Worm (Caenorhabditis elegans) whole organism, early embryonic: ENCODE data around the gene Y54G2A.28.

Experiments
- B0310.2 ChIP-seq: sonication (generic microtip); optimal IDR thresholded peaks from 2 replicates; lab custom pipeline; 2016; ENCODE audit warnings: mild to moderate bottlenecking, missing genetic modification characterization, missing compliant biosample characterization
- ama-1 ChIP-seq: fragments of 150-350 bp; optimal IDR thresholded peaks from 2 replicates; lab custom pipeline; 2014
- ceh-13 ChIP-seq: fragments of 200-800 bp; sonication (Bioruptor generic); optimal IDR thresholded peaks from 2 replicates; lab custom pipeline; 2018; ENCODE audit warnings: mild to moderate bottlenecking, missing genetic modification characterization, missing compliant biosample characterization
- ceh-36 ChIP-seq: sonication (generic microtip); optimal IDR thresholded peaks from 2 replicates; lab custom pipeline; 2016; ENCODE audit warnings: missing genetic modification characterization, inconsistent platforms, missing compliant biosample characterization
- flt-1 ChIP-seq: fragments of 200-800 bp; sonication (Bioruptor generic); IDR thresholded peaks from 2 replicates; pipeline ENCODE4 v1.3.6; 2022; ENCODE audit warnings: missing genetic modification characterization, missing compliant biosample characterization
- tbx-11 ChIP-seq: fragments of 200-800 bp; sonication (Bioruptor generic); IDR thresholded peaks from 2 replicates; pipeline ENCODE4 v1.3.6; 2022; ENCODE audit warnings: missing genetic modification characterization, missing compliant biosample characterization
- tbx-37 ChIP-seq: fragments of 200-800 bp; sonication (Bioruptor generic); conservative IDR thresholded peaks from 2 replicates; pipeline ENCODE4 v1.3.6; 2022; ENCODE audit warnings: missing genetic modification reagents, missing genetic modification characterization, missing compliant biosample characterization
- tra-4 ChIP-seq: sonication (generic microtip); optimal IDR thresholded peaks from 2 replicates; lab custom pipeline; 2017; ENCODE audit warnings: missing genetic modification characterization, missing compliant biosample characterization

DNA sequence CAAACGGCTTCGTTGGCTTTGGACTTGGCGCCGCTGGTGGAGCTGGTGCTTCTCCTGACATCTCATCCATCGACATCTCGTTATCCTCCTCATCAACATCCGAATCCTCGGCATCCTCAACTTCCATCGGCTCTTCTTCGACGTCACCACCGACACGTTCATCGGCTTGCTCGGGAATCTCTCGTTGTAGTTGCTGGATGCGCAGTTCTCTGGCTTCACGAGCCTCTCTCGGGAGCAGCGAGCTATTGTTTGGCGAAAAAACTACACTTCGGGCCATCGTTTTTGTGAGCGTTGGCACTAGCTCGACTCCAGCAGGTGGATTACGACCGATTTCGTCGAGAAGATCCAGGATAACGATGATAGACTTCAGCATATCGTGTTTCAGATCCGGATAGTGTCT lies 33.8 kb upstream of the Y54G2A.28 start:
- no peak for TF ChIP-seq ama-1 (lab: Kevin White, UChicago)
- no peak for TF ChIP-seq ceh-36 (tag; lab: Kevin White, UChicago)
- no peak for TF ChIP-seq tbx-37 (GFP tag; lab: Robert Waterston, UW)
- no peak for TF ChIP-seq ceh-13 (GFP tag; lab: Kevin White, UChicago)
- no peak for TF ChIP-seq flt-1
- TF ChIP-seq tbx-11 (GFP tag; lab: Robert Waterston, UW): no peak
- TF ChIP-seq tra-4: no peak
- no peak for TF ChIP-seq B0310.2 (tag; lab: Kevin White, UChicago)
